Worm (Caenorhabditis elegans) whole organism, L4 larva: ENCODE results near the gene K07C5.13.
A peak's percentile ranks its signal among the peaks of the same experiment; 100 is the strongest.

Experiments used
- D1046.2 ChIP-seq: fragments of 200-800 bp; sonication (Bioruptor generic); IDR thresholded peaks from 2 replicates; pipeline ENCODE4 v1.3.6; 2022; ENCODE audit warnings: missing genetic modification characterization, missing compliant biosample characterization
- F10B5.3 ChIP-seq: sonication (generic microtip); optimal IDR thresholded peaks from 2 replicates; lab custom pipeline; 2016; ENCODE audit warnings: mild to moderate bottlenecking, missing genetic modification characterization, missing compliant biosample characterization
- F26F4.8 ChIP-seq: fragments of 200-800 bp; sonication (Bioruptor generic); conservative IDR thresholded peaks from 2 replicates; pipeline ENCODE4 v1.3.6; 2022; ENCODE audit warnings: missing genetic modification characterization, missing compliant biosample characterization
- F44E2.7 ChIP-seq: fragments of 200-800 bp; sonication (Bioruptor generic); IDR thresholded peaks from 2 replicates; pipeline ENCODE4 v2.1.2; 2022; ENCODE audit warnings: missing genetic modification characterization, missing compliant biosample characterization
- T20F7.1 ChIP-seq: fragments of 200-800 bp; sonication (Bioruptor generic); optimal IDR thresholded peaks from 2 replicates; lab custom pipeline; 2018; ENCODE audit warnings: mild to moderate bottlenecking, missing genetic modification characterization, missing compliant biosample characterization
- Y105C5A.15 ChIP-seq: fragments of 200-800 bp; sonication (Bioruptor generic); IDR thresholded peaks from 2 replicates; pipeline ENCODE4 v1.3.6; 2022; ENCODE audit warnings: missing genetic modification characterization, missing compliant biosample characterization
- ZK337.2 ChIP-seq: fragments of 200-800 bp; sonication (Bioruptor generic); IDR thresholded peaks from 2 replicates; pipeline ENCODE4 v1.3.6; 2022; ENCODE audit warnings: missing genetic modification reagents, missing genetic modification characterization, missing compliant biosample characterization
- ama-1 ChIP-seq: fragments of 150-350 bp; optimal IDR thresholded peaks from 2 replicates; lab custom pipeline; 2014; ENCODE audit warnings: inconsistent platforms, mixed read lengths
- arid-1 ChIP-seq: fragments of 200-800 bp; sonication (Bioruptor generic); conservative IDR thresholded peaks from 2 replicates; pipeline ENCODE4 v1.3.6; 2022; ENCODE audit warnings: missing genetic modification reagents, missing genetic modification characterization, missing compliant biosample characterization
- attf-4 ChIP-seq: sonication (generic microtip); optimal IDR thresholded peaks from 3 replicates; lab custom pipeline; 2017; ENCODE audit warnings: missing biosample characterization, missing genetic modification characterization
- ceh-28 ChIP-seq: fragments of 150-350 bp; optimal IDR thresholded peaks from 2 replicates; lab custom pipeline; 2014; ENCODE audit warnings: missing biosample characterization, missing genetic modification reagents, missing genetic modification characterization
- ceh-44 ChIP-seq: fragments of 200-800 bp; sonication (Bioruptor generic); IDR thresholded peaks from 2 replicates; pipeline ENCODE4 v1.3.6; 2022; ENCODE audit warnings: missing genetic modification reagents, missing genetic modification characterization, missing compliant biosample characterization
- ceh-62 ChIP-seq: sonication (generic microtip); optimal IDR thresholded peaks from 2 replicates; lab custom pipeline; 2017; ENCODE audit warnings: missing biosample characterization, missing genetic modification characterization
- cey-2 ChIP-seq: sonication (generic microtip); optimal IDR thresholded peaks from 3 replicates; lab custom pipeline; 2017; ENCODE audit warnings: missing genetic modification characterization, mild to moderate bottlenecking, missing compliant biosample characterization, antibody characterized with exemption, borderline replicate concordance; ENCODE audit not compliant: insufficient read depth
- daf-12 ChIP-seq: fragments of 150-350 bp; optimal IDR thresholded peaks from 2 replicates; lab custom pipeline; 2014; ENCODE audit warnings: missing biosample characterization, missing genetic modification reagents, missing genetic modification characterization
- dmd-6 ChIP-seq: fragments of 200-800 bp; sonication (Bioruptor generic); IDR thresholded peaks from 2 replicates; pipeline ENCODE4 v1.3.6; 2022; ENCODE audit warnings: missing genetic modification reagents, missing genetic modification characterization, missing compliant biosample characterization
- dmd-8 ChIP-seq: fragments of 200-800 bp; sonication (Bioruptor generic); IDR thresholded peaks from 2 replicates; pipeline ENCODE4 v1.3.6; 2022; ENCODE audit warnings: missing genetic modification characterization, missing compliant biosample characterization
- dmd-9 ChIP-seq: fragments of 200-800 bp; sonication (Bioruptor generic); IDR thresholded peaks from 2 replicates; pipeline ENCODE4 v1.3.6; 2022; ENCODE audit warnings: missing genetic modification reagents, missing genetic modification characterization, missing compliant biosample characterization
- dpl-1 ChIP-seq: fragments of 150-350 bp; optimal IDR thresholded peaks from 2 replicates; lab custom pipeline; 2014; ENCODE audit warnings: missing biosample characterization, missing genetic modification reagents, missing genetic modification characterization
- fos-1 ChIP-seq: fragments of 150-350 bp; optimal IDR thresholded peaks from 2 replicates; lab custom pipeline; 2014; ENCODE audit warnings: missing biosample characterization, missing genetic modification characterization
- hif-1 ChIP-seq, 2 experiments: sonication (generic microtip); optimal IDR thresholded peaks; 2 replicates each; lab custom pipeline; 2016 to 2017; ENCODE audit warnings: missing compliant biosample characterization in 2 of 2, missing genetic modification characterization in 2 of 2, missing genetic modification reagents in 2 of 2, missing genotype in 2 of 2, mild to moderate bottlenecking in 1 of 2
- lin-13 ChIP-seq: fragments of 150-350 bp; optimal IDR thresholded peaks from 2 replicates; lab custom pipeline; 2014; ENCODE audit warnings: missing biosample characterization, missing genetic modification reagents, missing genetic modification characterization
- lin-15B ChIP-seq: fragments of 150-350 bp; sonication (generic microtip); optimal IDR thresholded peaks from 3 replicates; lab custom pipeline; 2014; ENCODE audit warnings: missing biosample characterization, missing genetic modification characterization
- lin-29 ChIP-seq: fragments of 200-800 bp; sonication (Bioruptor generic); IDR thresholded peaks from 2 replicates; pipeline ENCODE4 v1.3.6; 2022; ENCODE audit warnings: missing genetic modification reagents, missing genetic modification characterization, missing compliant biosample characterization
- lir-3 ChIP-seq: sonication (generic microtip); optimal IDR thresholded peaks from 2 replicates; lab custom pipeline; 2016; ENCODE audit warnings: mild to moderate bottlenecking, missing genetic modification characterization, missing compliant biosample characterization
- lsy-2 ChIP-seq, 2 experiments: fragments of 150-350 bp in 1 of 2; sonication (generic microtip) in 1 of 2; optimal IDR thresholded peaks; 2 replicates each; lab custom pipeline; 2014 to 2017; ENCODE audit warnings: missing biosample characterization in 2 of 2, missing genetic modification characterization in 2 of 2
- madf-9 ChIP-seq: fragments of 200-800 bp; sonication (Bioruptor generic); conservative IDR thresholded peaks from 2 replicates; pipeline ENCODE4 v1.3.6; 2022; ENCODE audit warnings: missing genetic modification reagents, missing genetic modification characterization, missing compliant biosample characterization
- mdl-1 ChIP-seq, 2 experiments: fragments of 150-350 bp in 1 of 2; sonication (generic microtip) in 1 of 2; optimal IDR thresholded peaks; 2 replicates each; lab custom pipeline; 2014 to 2017; ENCODE audit warnings: missing biosample characterization in 2 of 2, missing genetic modification characterization in 2 of 2
- mep-1 ChIP-seq: fragments of 150-350 bp; sonication (generic microtip); optimal IDR thresholded peaks from 3 replicates; lab custom pipeline; 2014; ENCODE audit warnings: missing biosample characterization, missing genetic modification characterization
- mxl-2 ChIP-seq: fragments of 200-800 bp; sonication (Bioruptor generic); conservative IDR thresholded peaks from 2 replicates; pipeline ENCODE4 v1.3.6; 2022; ENCODE audit warnings: missing genetic modification reagents, missing genetic modification characterization, missing compliant biosample characterization
- mxl-3 ChIP-seq: fragments of 200-800 bp; sonication (Bioruptor generic); optimal IDR thresholded peaks from 2 replicates; lab custom pipeline; 2018; ENCODE audit warnings: mild to moderate bottlenecking, missing genetic modification characterization, missing compliant biosample characterization
- nhr-102 ChIP-seq: sonication (generic microtip); optimal IDR thresholded peaks from 2 replicates; lab custom pipeline; 2016; ENCODE audit warnings: mild to moderate bottlenecking, missing genetic modification characterization, moderate library complexity, missing compliant biosample characterization
- nhr-237 ChIP-seq: sonication (generic microtip); optimal IDR thresholded peaks from 2 replicates; lab custom pipeline; 2017; ENCODE audit warnings: missing biosample characterization, missing genetic modification characterization
- nhr-41 ChIP-seq: fragments of 200-800 bp; sonication (Bioruptor generic); IDR thresholded peaks from 2 replicates; pipeline ENCODE4 v1.3.6; 2022; ENCODE audit warnings: missing genetic modification reagents, missing genetic modification characterization, missing compliant biosample characterization
- nhr-42 ChIP-seq: fragments of 200-800 bp; sonication (Bioruptor generic); IDR thresholded peaks from 2 replicates; pipeline ENCODE4 v1.3.6; 2022; ENCODE audit warnings: missing genetic modification characterization, missing compliant biosample characterization
- nhr-6 ChIP-seq: fragments of 150-350 bp; optimal IDR thresholded peaks from 2 replicates; lab custom pipeline; 2014; ENCODE audit warnings: missing biosample characterization, missing genetic modification characterization
- nhr-77 ChIP-seq: fragments of 150-350 bp; optimal IDR thresholded peaks from 2 replicates; lab custom pipeline; 2014; ENCODE audit warnings: missing biosample characterization, missing genetic modification characterization
- pha-4 ChIP-seq, 2 experiments: fragments of 150-350 bp in 1 of 2; fragments of 200-800 bp in 1 of 2; sonication (Bioruptor generic) in 1 of 2; IDR thresholded peaks in 1 of 2; optimal IDR thresholded peaks in 1 of 2; 2 replicates each; pipeline versions ENCODE4 v1.3.6 to Lab custom; 2014 to 2022; ENCODE audit warnings: missing genetic modification characterization in 2 of 2, missing genetic modification reagents in 2 of 2, missing biosample characterization in 1 of 2, missing compliant biosample characterization in 1 of 2
- php-3 ChIP-seq: fragments of 200-800 bp; sonication (Bioruptor generic); IDR thresholded peaks from 2 replicates; pipeline ENCODE4 v1.3.6; 2022; ENCODE audit warnings: missing genetic modification reagents, missing genetic modification characterization, missing compliant biosample characterization
- rbr-2 ChIP-seq: sonication (generic microtip); optimal IDR thresholded peaks from 2 replicates; lab custom pipeline; 2016; ENCODE audit warnings: missing genotype, missing genetic modification characterization, missing compliant biosample characterization
- saeg-2 ChIP-seq: fragments of 200-800 bp; sonication (Bioruptor generic); IDR thresholded peaks from 2 replicates; pipeline ENCODE4 v1.3.6; 2022; ENCODE audit warnings: missing genetic modification reagents, missing genetic modification characterization, missing compliant biosample characterization
- sdz-12 ChIP-seq: fragments of 200-800 bp; sonication (Bioruptor generic); optimal IDR thresholded peaks from 2 replicates; lab custom pipeline; 2018; ENCODE audit warnings: mild to moderate bottlenecking, missing genetic modification characterization, missing compliant biosample characterization
- set-16 ChIP-seq: fragments of 200-800 bp; sonication (Bioruptor generic); IDR thresholded peaks from 2 replicates; pipeline ENCODE4 v1.3.6; 2022; ENCODE audit warnings: missing genetic modification reagents, missing genetic modification characterization, missing compliant biosample characterization
- spr-3 ChIP-seq: fragments of 200-800 bp; sonication (Bioruptor generic); optimal IDR thresholded peaks from 2 replicates; lab custom pipeline; 2018; ENCODE audit warnings: mild to moderate bottlenecking, missing genetic modification characterization, missing compliant biosample characterization
- tag-97 ChIP-seq: fragments of 200-800 bp; sonication (Bioruptor generic); IDR thresholded peaks from 2 replicates; pipeline ENCODE4 v1.3.6; 2022; ENCODE audit warnings: missing genetic modification characterization, missing compliant biosample characterization
- tra-1 ChIP-seq: fragments of 200-800 bp; sonication (Bioruptor generic); IDR thresholded peaks from 2 replicates; pipeline ENCODE4 v1.3.6; 2022; ENCODE audit warnings: missing genetic modification reagents, missing genetic modification characterization, missing compliant biosample characterization
- vab-7 ChIP-seq: fragments of 200-800 bp; sonication (Bioruptor generic); IDR thresholded peaks from 2 replicates; pipeline ENCODE4 v1.3.6; 2022; ENCODE audit warnings: missing genetic modification reagents, missing genetic modification characterization, missing compliant biosample characterization
- zfp-3 ChIP-seq: fragments of 200-800 bp; sonication (Bioruptor generic); conservative IDR thresholded peaks from 2 replicates; pipeline ENCODE4 v1.3.6; 2022; ENCODE audit warnings: missing genetic modification reagents, missing genetic modification characterization, missing compliant biosample characterization
- zip-2 ChIP-seq: fragments of 150-350 bp; optimal IDR thresholded peaks from 2 replicates; lab custom pipeline; 2014; ENCODE audit warnings: missing biosample characterization, missing genetic modification characterization
- ztf-11 ChIP-seq: fragments of 150-350 bp; optimal IDR thresholded peaks from 2 replicates; lab custom pipeline; 2014; ENCODE audit warnings: missing biosample characterization, missing genetic modification characterization
- ztf-7 ChIP-seq: fragments of 150-350 bp; optimal IDR thresholded peaks from 2 replicates; lab custom pipeline; 2014; ENCODE audit warnings: missing biosample characterization, missing genetic modification characterization

The K07C5.13 gene

ce11 chrV:10320101-10320761 lies 21.6 kb upstream of the K07C5.13 start, which contains the start of the genes gna-1 and B0024.13:
TSS of gene gna-1 (minus strand) at chrV:10320151.
TSS of gene B0024.13 (plus strand) at chrV:10320711.
- TF ChIP-seq lin-15B (tag; lab: Kevin White, UChicago), result no peak
- TF ChIP-seq ceh-62, result no peak
- TF ChIP-seq dmd-8 (GFP tag; lab: Robert Waterston, UW), result no peak
- TF ChIP-seq madf-9 (GFP tag; lab: Robert Waterston, UW), result no peak
- TF ChIP-seq tra-1, result no peak
- no peak for TF ChIP-seq attf-4
- TF ChIP-seq dmd-6 (GFP tag; lab: Robert Waterston, UW), result peak; percentile 47; the same call in 1 of the 2 replicates
- TF ChIP-seq ztf-11 (tag; lab: Kevin White, UChicago), result no peak
- no peak for TF ChIP-seq ztf-7 (tag; lab: Kevin White, UChicago)
- no peak for TF ChIP-seq mxl-3 (GFP tag; lab: Kevin White, UChicago)
- no peak for TF ChIP-seq mxl-2 (GFP tag; lab: Robert Waterston, UW)
- TF ChIP-seq cey-2 (tag; lab: Kevin White, UChicago), result no peak
- TF ChIP-seq arid-1 (GFP tag; lab: Robert Waterston, UW), result no peak
- TF ChIP-seq dpl-1, result peak; percentile 61
- TF ChIP-seq rbr-2 (tag; lab: Kevin White, UChicago), result peak; percentile 36
- no peak for TF ChIP-seq lin-29
- TF ChIP-seq zfp-3 (GFP tag; lab: Robert Waterston, UW), result no peak
- TF ChIP-seq Y105C5A.15, result no peak
- no peak for TF ChIP-seq daf-12
- TF ChIP-seq php-3 (GFP tag; lab: Robert Waterston, UW), result no peak
- no peak for TF ChIP-seq tag-97
- TF ChIP-seq lir-3 (tag; lab: Kevin White, UChicago), result no peak
- no peak for TF ChIP-seq nhr-6
- TF ChIP-seq set-16 (GFP tag; lab: Robert Waterston, UW), result no peak
- TF ChIP-seq nhr-237 (tag; lab: Kevin White, UChicago), result no peak
- no peak for TF ChIP-seq lin-13 (GFP tag; lab: Kevin White, UChicago)
- no peak for TF ChIP-seq nhr-41 (GFP tag; lab: Robert Waterston, UW)
- no peak for TF ChIP-seq fos-1 (tag; lab: Kevin White, UChicago)
- no peak for TF ChIP-seq vab-7 (GFP tag; lab: Robert Waterston, UW)
- peak in 1 of 2 experiments; percentile 83 for TF ChIP-seq hif-1 (tag; optimal IDR thresholded peaks at IDR 0.05; lab: Kevin White, UChicago)
- no peak for TF ChIP-seq ceh-28 (tag; lab: Kevin White, UChicago)
- no peak for TF ChIP-seq F44E2.7 (GFP tag; lab: Robert Waterston, UW)
- no peak for TF ChIP-seq nhr-102 (tag; lab: Kevin White, UChicago)
- 0 out of 2 replicates have a peak, but pooled peaks have one; percentile 49 for TF ChIP-seq dmd-9 (GFP tag; lab: Robert Waterston, UW)
- no peak for TF ChIP-seq F10B5.3
- TF ChIP-seq ama-1 (lab: Kevin White, UChicago), result no peak
- no peak for TF ChIP-seq spr-3 (GFP tag; lab: Kevin White, UChicago)
- TF ChIP-seq ceh-44 (GFP tag; lab: Robert Waterston, UW), result 0 out of 2 replicates have a peak, but pooled peaks have one; percentile 45
- no peak for TF ChIP-seq mdl-1 (tag; optimal IDR thresholded peaks at IDR 0.05; lab: Kevin White, UChicago)
- TF ChIP-seq F26F4.8 (GFP tag; lab: Robert Waterston, UW), result no peak
- TF ChIP-seq zip-2, result no peak
- TF ChIP-seq nhr-77 (tag; lab: Kevin White, UChicago), result no peak
- TF ChIP-seq D1046.2 (GFP tag; lab: Robert Waterston, UW), result no peak
- TF ChIP-seq ZK337.2 (GFP tag; lab: Robert Waterston, UW), result peak; percentile 18; the same call in 1 of the 2 replicates
- no peak for TF ChIP-seq saeg-2 (GFP tag; lab: Robert Waterston, UW)
- no peak for TF ChIP-seq sdz-12 (GFP tag; lab: Kevin White, UChicago)
- no peak for TF ChIP-seq mep-1 (tag; lab: Kevin White, UChicago)
- no peak for TF ChIP-seq nhr-42 (GFP tag; lab: Robert Waterston, UW)
- TF ChIP-seq pha-4 (GFP tag; IDR thresholded peaks at IDR 0.05; lab: Robert Waterston, UW), result no peak
- peak; percentile 21 for TF ChIP-seq pha-4 (tag; optimal IDR thresholded peaks at IDR 0.05; lab: Kevin White, UChicago)
- no peak for TF ChIP-seq T20F7.1 (GFP tag; lab: Kevin White, UChicago)
- no peak for TF ChIP-seq lsy-2 (tag; optimal IDR thresholded peaks at IDR 0.05; lab: Kevin White, UChicago)
